Fruit fly (Drosophila melanogaster) whole organism, embryonic: ENCODE data around the gene RabX4.

Source experiments
- Ada2b ChIP-seq: fragments of 200-800 bp; sonication (Bioruptor generic); IDR thresholded peaks from 2 replicates; pipeline ENCODE4 v1.3.6; 2022; ENCODE audit warnings: missing biosample characterization, missing genetic modification characterization
- Atf-2 ChIP-seq: fragments of 200-800 bp; sonication (Bioruptor generic); optimal IDR thresholded peaks from 2 replicates; lab custom pipeline; 2016; ENCODE audit warnings: missing biosample characterization, missing genetic modification characterization
- CG10267 ChIP-seq: fragments of 200-800 bp; sonication (Bioruptor generic); optimal IDR thresholded peaks from 2 replicates; lab custom pipeline; 2018; ENCODE audit warnings: missing biosample characterization, mild to moderate bottlenecking, missing genetic modification characterization, moderate library complexity
- CG10274 ChIP-seq: fragments of 200-800 bp; sonication (Bioruptor generic); optimal IDR thresholded peaks from 3 replicates; lab custom pipeline; 2017; ENCODE audit warnings: missing biosample characterization, mild to moderate bottlenecking, missing genetic modification characterization
- CG10431 ChIP-seq: fragments of 200-800 bp; sonication (Bioruptor generic); optimal IDR thresholded peaks from 3 replicates; lab custom pipeline; 2018; ENCODE audit warnings: missing biosample characterization, mild to moderate bottlenecking, missing genetic modification characterization
- CG10543 ChIP-seq: fragments of 200-800 bp; sonication (Bioruptor generic); optimal IDR thresholded peaks from 3 replicates; lab custom pipeline; 2017; ENCODE audit warnings: missing biosample characterization, mild to moderate bottlenecking, missing genetic modification characterization, moderate library complexity
- CG11093 ChIP-seq: fragments of 200-800 bp; sonication (Bioruptor generic); IDR thresholded peaks from 3 replicates; pipeline ENCODE4 v1.3.6; 2022; ENCODE audit warnings: missing biosample characterization, missing genetic modification characterization
- CG11504 ChIP-seq: fragments of 200-800 bp; sonication (Bioruptor generic); optimal IDR thresholded peaks from 3 replicates; lab custom pipeline; 2019; ENCODE audit warnings: missing biosample characterization, mild to moderate bottlenecking, missing genetic modification characterization, moderate library complexity
- CG11695 ChIP-seq: fragments of 200-800 bp; sonication (Bioruptor generic); IDR thresholded peaks from 3 replicates; pipeline ENCODE4 v1.3.6; 2022; ENCODE audit warnings: missing biosample characterization, missing genetic modification characterization
- CG12236 ChIP-seq: fragments of 200-800 bp; sonication (Bioruptor generic); optimal IDR thresholded peaks from 2 replicates; lab custom pipeline; 2016; ENCODE audit warnings: missing biosample characterization, missing genetic modification characterization
- CG15479 ChIP-seq: fragments of 200-800 bp; sonication (Bioruptor generic); optimal IDR thresholded peaks from 3 replicates; lab custom pipeline; 2019; ENCODE audit warnings: missing biosample characterization, mild to moderate bottlenecking, missing genetic modification characterization, moderate library complexity
- CG16813 ChIP-seq: fragments of 200-800 bp; sonication (Bioruptor generic); IDR thresholded peaks from 3 replicates; pipeline ENCODE4 v1.3.6; 2022; ENCODE audit warnings: missing biosample characterization, missing genetic modification characterization; ENCODE audit not compliant: partially characterized antibody
- CG17829 ChIP-seq: fragments of 200-800 bp; optimal IDR thresholded peaks from 2 replicates; lab custom pipeline; 2019; ENCODE audit warnings: missing biosample characterization, mild to moderate bottlenecking, missing genetic modification characterization, moderate library complexity
- CG43689 ChIP-seq: fragments of 200-800 bp; sonication (Bioruptor generic); IDR thresholded peaks from 2 replicates; pipeline ENCODE4 v1.3.6; 2022; ENCODE audit warnings: missing biosample characterization, missing genetic modification characterization
- CG6272 ChIP-seq: fragments of 200-800 bp; sonication (Bioruptor generic); IDR thresholded peaks from 2 replicates; pipeline ENCODE4 v1.3.6; 2022; ENCODE audit warnings: missing biosample characterization, missing genetic modification characterization
- CG6654 ChIP-seq: fragments of 200-800 bp; sonication (Bioruptor generic); optimal IDR thresholded peaks from 2 replicates; lab custom pipeline; 2017; ENCODE audit warnings: missing biosample characterization, mild to moderate bottlenecking, missing genetic modification characterization
- CG7786 ChIP-seq: fragments of 200-800 bp; sonication (Bioruptor generic); optimal IDR thresholded peaks from 2 replicates; lab custom pipeline; 2016; ENCODE audit warnings: missing biosample characterization, missing genetic modification characterization
- CG9876 ChIP-seq: fragments of 200-800 bp; sonication (Bioruptor generic); optimal IDR thresholded peaks from 2 replicates; lab custom pipeline; 2016; ENCODE audit warnings: missing biosample characterization, missing genetic modification characterization
- Elba2 ChIP-seq: fragments of 200-800 bp; sonication (Bioruptor generic); optimal IDR thresholded peaks from 3 replicates; lab custom pipeline; 2016; ENCODE audit warnings: missing biosample characterization, missing genetic modification characterization
- Fer1 ChIP-seq: fragments of 200-800 bp; sonication (Bioruptor generic); optimal IDR thresholded peaks from 2 replicates; lab custom pipeline; 2017; ENCODE audit warnings: missing biosample characterization, mild to moderate bottlenecking, missing genetic modification characterization
- Fer3 ChIP-seq: fragments of 200-800 bp; sonication (Bioruptor generic); optimal IDR thresholded peaks from 2 replicates; lab custom pipeline; 2018; ENCODE audit warnings: missing biosample characterization, mild to moderate bottlenecking, missing genetic modification characterization, moderate library complexity
- Jarid2 ChIP-seq: fragments of 200-800 bp; sonication (Bioruptor generic); optimal IDR thresholded peaks from 3 replicates; lab custom pipeline; 2017; ENCODE audit warnings: mild to moderate bottlenecking, missing biosample characterization, missing genetic modification reagents, missing genetic modification characterization
- Myb ChIP-seq: fragments of 200-800 bp; sonication (Bioruptor generic); optimal IDR thresholded peaks from 2 replicates; lab custom pipeline; 2016; ENCODE audit warnings: missing biosample characterization, missing genetic modification characterization
- NC2α ChIP-seq: fragments of 200-800 bp; sonication (Bioruptor generic); optimal IDR thresholded peaks from 2 replicates; lab custom pipeline; 2016; ENCODE audit warnings: missing biosample characterization, missing genetic modification characterization
- Optix ChIP-seq: fragments of 200-800 bp; sonication (Bioruptor generic); IDR thresholded peaks from 3 replicates; pipeline ENCODE4 v1.3.6; 2022; ENCODE audit warnings: missing biosample characterization, missing genetic modification characterization
- ac ChIP-seq: fragments of 200-800 bp; sonication (Bioruptor generic); optimal IDR thresholded peaks from 3 replicates; lab custom pipeline; 2017; ENCODE audit warnings: missing biosample characterization, mild to moderate bottlenecking, missing genetic modification characterization
- ase ChIP-seq: fragments of 200-800 bp; sonication (Bioruptor generic); IDR thresholded peaks from 3 replicates; pipeline ENCODE4 v1.3.6; 2022; ENCODE audit warnings: missing biosample characterization, missing genetic modification characterization
- bigmax ChIP-seq: fragments of 200-800 bp; sonication (Bioruptor generic); optimal IDR thresholded peaks from 2 replicates; lab custom pipeline; 2018; ENCODE audit warnings: missing biosample characterization, mild to moderate bottlenecking, missing genetic modification characterization
- bowl ChIP-seq: fragments of 200-800 bp; sonication (Bioruptor generic); IDR thresholded peaks from 2 replicates; pipeline ENCODE4 v1.3.6; 2022; ENCODE audit warnings: missing biosample characterization, missing genetic modification characterization
- cas ChIP-seq: fragments of 200-800 bp; sonication (Bioruptor generic); IDR thresholded peaks from 2 replicates; pipeline ENCODE4 v1.3.6; 2022; ENCODE audit warnings: missing biosample characterization, missing genetic modification characterization
- cg ChIP-seq: fragments of 200-800 bp; sonication (Bioruptor generic); optimal IDR thresholded peaks from 3 replicates; lab custom pipeline; 2019; ENCODE audit warnings: missing biosample characterization, mild to moderate bottlenecking, missing genetic modification characterization, moderate library complexity
- chif ChIP-seq, 2 experiments: fragments of 200-800 bp; sonication (Bioruptor generic); optimal IDR thresholded peaks; 3 replicates each; lab custom pipeline; 2016; ENCODE audit warnings: missing biosample characterization in 2 of 2, missing genetic modification characterization in 2 of 2
- chn ChIP-seq: fragments of 200-800 bp; sonication (Bioruptor generic); optimal IDR thresholded peaks from 2 replicates; lab custom pipeline; 2016; ENCODE audit warnings: missing biosample characterization, missing genetic modification characterization
- exex ChIP-seq: fragments of 200-800 bp; sonication (Bioruptor generic); optimal IDR thresholded peaks from 4 replicates; lab custom pipeline; 2018; ENCODE audit warnings: missing biosample characterization, mild to moderate bottlenecking, missing genetic modification characterization, moderate library complexity
- fd102C ChIP-seq: fragments of 200-800 bp; sonication (Bioruptor generic); optimal IDR thresholded peaks from 2 replicates; lab custom pipeline; 2018; ENCODE audit warnings: missing biosample characterization, mild to moderate bottlenecking, missing genetic modification characterization, moderate library complexity
- ftz-f1 ChIP-seq: fragments of 200-800 bp; sonication (Bioruptor generic); optimal IDR thresholded peaks from 2 replicates; lab custom pipeline; 2016; ENCODE audit warnings: missing biosample characterization, missing genetic modification characterization
- fu2 ChIP-seq: fragments of 200-800 bp; sonication (Bioruptor generic); optimal IDR thresholded peaks from 2 replicates; lab custom pipeline; 2016; ENCODE audit warnings: missing biosample characterization, missing genetic modification characterization
- gfzf ChIP-seq: fragments of 200-800 bp; sonication (Bioruptor generic); optimal IDR thresholded peaks from 2 replicates; lab custom pipeline; 2016; ENCODE audit warnings: missing biosample characterization, mild to moderate bottlenecking, missing genetic modification characterization, moderate library complexity
- kay ChIP-seq: fragments of 200-800 bp; sonication (Bioruptor generic); optimal IDR thresholded peaks from 2 replicates; lab custom pipeline; 2016; ENCODE audit warnings: missing biosample characterization, missing genetic modification characterization
- nau ChIP-seq: fragments of 200-800 bp; sonication (Bioruptor generic); optimal IDR thresholded peaks from 3 replicates; lab custom pipeline; 2017; ENCODE audit warnings: missing biosample characterization, mild to moderate bottlenecking, missing genetic modification characterization, missing genetic modification reagents
- odd ChIP-seq: fragments of 200-800 bp; sonication (Bioruptor generic); optimal IDR thresholded peaks from 2 replicates; lab custom pipeline; 2017; ENCODE audit warnings: missing biosample characterization, mild to moderate bottlenecking, missing genetic modification characterization
- salm ChIP-seq: fragments of 200-800 bp; sonication (Bioruptor generic); optimal IDR thresholded peaks from 2 replicates; lab custom pipeline; 2018; ENCODE audit warnings: missing biosample characterization, mild to moderate bottlenecking, missing genetic modification characterization
- sim ChIP-seq: fragments of 200-800 bp; sonication (Bioruptor generic); IDR thresholded peaks from 2 replicates; pipeline ENCODE4 v1.3.6; 2022; ENCODE audit warnings: missing biosample characterization, missing genetic modification characterization
- sima ChIP-seq: fragments of 200-800 bp; sonication (Bioruptor generic); optimal IDR thresholded peaks from 2 replicates; lab custom pipeline; 2016; ENCODE audit warnings: missing biosample characterization, missing genetic modification characterization
- sna ChIP-seq: fragments of 200-800 bp; sonication (Bioruptor generic); IDR thresholded peaks from 2 replicates; pipeline ENCODE4 v1.3.6; 2022; ENCODE audit warnings: missing biosample characterization, missing genetic modification characterization; ENCODE audit not compliant: partially characterized antibody
- tin ChIP-seq: fragments of 200-800 bp; sonication (Bioruptor generic); optimal IDR thresholded peaks from 3 replicates; lab custom pipeline; 2016; ENCODE audit warnings: missing biosample characterization, missing genetic modification characterization
- vnd ChIP-seq: fragments of 200-800 bp; sonication (Bioruptor generic); IDR thresholded peaks from 3 replicates; pipeline ENCODE4 v1.3.6; 2022; ENCODE audit warnings: missing biosample characterization, missing genetic modification characterization; ENCODE audit not compliant: partially characterized antibody
- wek ChIP-seq: fragments of 200-800 bp; sonication (Bioruptor generic); optimal IDR thresholded peaks from 3 replicates; lab custom pipeline; 2018; ENCODE audit warnings: missing biosample characterization, mild to moderate bottlenecking, missing genetic modification characterization, moderate library complexity
- zfh1 ChIP-seq: fragments of 200-800 bp; sonication (Bioruptor generic); IDR thresholded peaks from 3 replicates; pipeline ENCODE4 v1.3.6; 2022; ENCODE audit warnings: missing biosample characterization, missing genetic modification characterization

Gene RabX4

dm6 chr3R:24875939-24876842 is 48.0 kb upstream of the RabX4 start, which contains the start of gene CG3744 (continued):
- TF ChIP-seq salm (tag; lab: Kevin White, UChicago): peak; percentile 76
- peak; percentile 20 for TF ChIP-seq ac (GFP tag; lab: Kevin White, UChicago)
- TF ChIP-seq wek (GFP tag; lab: Kevin White, UChicago): peak; percentile 23
- TF ChIP-seq CG17829 (tag; lab: Kevin White, UChicago): peak; percentile 91
- TF ChIP-seq odd (GFP tag; lab: Kevin White, UChicago): peak; percentile 50
- TF ChIP-seq fd102C (GFP tag; lab: Kevin White, UChicago): no peak
- peak; percentile 85 for TF ChIP-seq CG10267 (tag; lab: Kevin White, UChicago)
- TF ChIP-seq chif (GFP tag; optimal IDR thresholded peaks at IDR 0.05; lab: Kevin White, UChicago): peak; percentile 40 to 59
- TF ChIP-seq cas (GFP tag; lab: Robert Waterston, UW): peak; percentile 91
- peak; percentile 96 for TF ChIP-seq CG16813
- TF ChIP-seq CG12236: no peak
- no peak for TF ChIP-seq exex
- TF ChIP-seq CG11695 (GFP tag; lab: Robert Waterston, UW): peak; percentile 89
- TF ChIP-seq CG10543 (GFP tag; lab: Kevin White, UChicago): peak; percentile 93
- peak; percentile 96 for TF ChIP-seq cg (GFP tag; lab: Kevin White, UChicago)
- TF ChIP-seq nau (GFP tag; lab: Kevin White, UChicago): no peak
- peak; percentile 42 for TF ChIP-seq Atf-2 (GFP tag; lab: Kevin White, UChicago)
- TF ChIP-seq sima (GFP tag; lab: Kevin White, UChicago): no peak
- peak; percentile 45 for TF ChIP-seq ftz-f1 (GFP tag; lab: Kevin White, UChicago)
- TF ChIP-seq sim (GFP tag; lab: Robert Waterston, UW): peak; percentile 49; the same call in 1 of the 2 replicates
- TF ChIP-seq Myb (GFP tag; lab: Kevin White, UChicago): peak; percentile 47
- TF ChIP-seq CG7786: peak; percentile 73
- TF ChIP-seq CG10431 (GFP tag; lab: Kevin White, UChicago): peak; percentile 48
- peak; percentile 93 for TF ChIP-seq sna (GFP tag; lab: Robert Waterston, UW)
- peak; percentile 82 for TF ChIP-seq CG43689
- peak; percentile 93 for TF ChIP-seq Ada2b
- TF ChIP-seq Jarid2 (GFP tag; lab: Kevin White, UChicago): peak; percentile 55
- peak; percentile 41 for TF ChIP-seq CG9876 (GFP tag; lab: Kevin White, UChicago)
- TF ChIP-seq CG15479 (GFP tag; lab: Kevin White, UChicago): peak; percentile 86
- TF ChIP-seq NC2α (GFP tag; lab: Kevin White, UChicago): peak; percentile 45
- no peak for TF ChIP-seq bigmax
- TF ChIP-seq fu2 (GFP tag; lab: Kevin White, UChicago): peak; percentile 78
- TF ChIP-seq CG6654: peak; percentile 57
- peak; percentile 92 for TF ChIP-seq Fer3 (tag; lab: Kevin White, UChicago)
- TF ChIP-seq CG10274: peak; percentile 57
- TF ChIP-seq chn (GFP tag; lab: Kevin White, UChicago): peak; percentile 73
- TF ChIP-seq vnd (GFP tag; lab: Robert Waterston, UW): peak; percentile 94
- TF ChIP-seq CG6272 (GFP tag; lab: Robert Waterston, UW): peak; percentile 96
- TF ChIP-seq CG11504: peak; percentile 88
- peak; percentile 95 for TF ChIP-seq tin (GFP tag; lab: Kevin White, UChicago)
- peak; percentile 86 for TF ChIP-seq bowl (GFP tag; lab: Robert Waterston, UW)
- peak; percentile 95 for TF ChIP-seq ase (GFP tag; lab: Robert Waterston, UW)
- TF ChIP-seq Fer1 (GFP tag; lab: Kevin White, UChicago): peak; percentile 85
- peak; percentile 69 for TF ChIP-seq kay
- TF ChIP-seq CG11093: peak; percentile 83
- peak; percentile 87 for TF ChIP-seq Optix (GFP tag; lab: Robert Waterston, UW)
- peak; percentile 96 for TF ChIP-seq zfh1 (GFP tag; lab: Robert Waterston, UW)
- peak; percentile 6 for TF ChIP-seq Elba2 (GFP tag; lab: Kevin White, UChicago)
- TF ChIP-seq gfzf (GFP tag; lab: Kevin White, UChicago): peak; percentile 79
